Fruit fly (Drosophila melanogaster) whole organism, pupa: ENCODE results near the gene nanos.
A peak's percentile ranks its signal among the peaks of the same experiment; 100 is the strongest.

ENCODE experiments used
- CG10348 ChIP-seq: fragments of 200-800 bp; sonication (Bioruptor generic); IDR thresholded peaks from 2 replicates; pipeline ENCODE4 v1.3.6; 2022; ENCODE audit warnings: missing biosample characterization, missing genetic modification characterization
- CG12605 ChIP-seq: fragments of 200-800 bp; sonication (Bioruptor generic); IDR thresholded peaks from 2 replicates; pipeline ENCODE4 v1.3.6; 2022; ENCODE audit warnings: missing biosample characterization, missing genetic modification characterization
- CG13204 ChIP-seq: fragments of 200-800 bp; sonication (Bioruptor generic); optimal IDR thresholded peaks from 2 replicates; lab custom pipeline; 2018; ENCODE audit warnings: missing biosample characterization, mild to moderate bottlenecking, missing genetic modification characterization, moderate library complexity
- CG14655 ChIP-seq: fragments of 200-800 bp; sonication (Bioruptor generic); optimal IDR thresholded peaks from 3 replicates; lab custom pipeline; 2017; ENCODE audit warnings: mild to moderate bottlenecking, missing biosample characterization, missing genetic modification reagents, missing genetic modification characterization
- CG15710 ChIP-seq: fragments of 200-800 bp; sonication (Bioruptor generic); optimal IDR thresholded peaks from 2 replicates; lab custom pipeline; 2018; ENCODE audit warnings: missing biosample characterization, mild to moderate bottlenecking, missing genetic modification characterization, moderate library complexity
- CG17806 ChIP-seq: fragments of 200-800 bp; sonication (Bioruptor generic); optimal IDR thresholded peaks from 2 replicates; lab custom pipeline; 2018; ENCODE audit warnings: missing biosample characterization, mild to moderate bottlenecking, missing genetic modification characterization, moderate library complexity
- CG32121 ChIP-seq: fragments of 200-800 bp; sonication (Bioruptor generic); IDR thresholded peaks from 2 replicates; pipeline ENCODE4 v1.3.6; 2022; ENCODE audit warnings: missing biosample characterization, missing genetic modification characterization
- CG34367 ChIP-seq: fragments of 200-800 bp; sonication (Bioruptor generic); optimal IDR thresholded peaks from 2 replicates; lab custom pipeline; 2018; ENCODE audit warnings: missing biosample characterization, mild to moderate bottlenecking, missing genetic modification characterization
- CG4496 ChIP-seq: fragments of 200-800 bp; sonication (Bioruptor generic); IDR thresholded peaks from 3 replicates; pipeline ENCODE4 v1.3.6; 2022; ENCODE audit warnings: missing biosample characterization, missing genetic modification characterization
- CG8159 ChIP-seq: fragments of 200-800 bp; sonication (Bioruptor generic); optimal IDR thresholded peaks from 3 replicates; lab custom pipeline; 2018; ENCODE audit warnings: missing biosample characterization, mild to moderate bottlenecking, missing genetic modification characterization, moderate library complexity
- CG8301 ChIP-seq: fragments of 200-800 bp; sonication (Bioruptor generic); optimal IDR thresholded peaks from 2 replicates; lab custom pipeline; 2018; ENCODE audit warnings: missing biosample characterization, mild to moderate bottlenecking, missing genetic modification characterization
- CG9948 ChIP-seq: fragments of 200-800 bp; sonication (Bioruptor generic); optimal IDR thresholded peaks from 2 replicates; lab custom pipeline; 2018; ENCODE audit warnings: missing biosample characterization, mild to moderate bottlenecking, missing genetic modification characterization, moderate library complexity
- D1 ChIP-seq: fragments of 200-800 bp; sonication (Bioruptor generic); optimal IDR thresholded peaks from 2 replicates; lab custom pipeline; 2018; ENCODE audit warnings: missing biosample characterization, mild to moderate bottlenecking, missing genetic modification characterization, moderate library complexity
- EcR ChIP-seq: fragments of 200-800 bp; sonication (Bioruptor generic); optimal IDR thresholded peaks from 3 replicates; lab custom pipeline; 2019; ENCODE audit warnings: missing biosample characterization, missing genetic modification characterization, mild to moderate bottlenecking, moderate library complexity, missing genetic modification reagents
- Ets98B ChIP-seq: fragments of 200-800 bp; sonication (Bioruptor generic); IDR thresholded peaks from 2 replicates; pipeline ENCODE4 v1.3.6; 2022; ENCODE audit warnings: missing biosample characterization, missing genetic modification characterization
- Pif1A ChIP-seq: fragments of 200-800 bp; sonication (Bioruptor generic); optimal IDR thresholded peaks from 3 replicates; lab custom pipeline; 2016; ENCODE audit warnings: missing biosample characterization, missing genetic modification characterization
- Pif1B ChIP-seq: fragments of 200-800 bp; sonication (Bioruptor generic); optimal IDR thresholded peaks from 3 replicates; lab custom pipeline; 2016; ENCODE audit warnings: missing biosample characterization, missing genetic modification characterization
- Snoo ChIP-seq: fragments of 200-800 bp; sonication (Bioruptor generic); optimal IDR thresholded peaks from 3 replicates; lab custom pipeline; 2017; ENCODE audit warnings: missing biosample characterization, mild to moderate bottlenecking, missing genetic modification characterization, inconsistent platforms
- fd96Ca ChIP-seq: fragments of 200-800 bp; sonication (Bioruptor generic); IDR thresholded peaks from 3 replicates; pipeline ENCODE4 v1.3.6; 2022; ENCODE audit warnings: missing biosample characterization, missing genetic modification characterization
- gl ChIP-seq: fragments of 200-800 bp; sonication (Bioruptor generic); optimal IDR thresholded peaks from 2 replicates; lab custom pipeline; 2018; ENCODE audit warnings: missing biosample characterization, mild to moderate bottlenecking, missing genetic modification characterization
- rn ChIP-seq: fragments of 200-800 bp; sonication (Bioruptor generic); IDR thresholded peaks from 2 replicates; pipeline ENCODE4 v1.3.6; 2022; ENCODE audit warnings: missing biosample characterization, missing genetic modification characterization

Gene nanos

dm6 chr3R:19156670-19157402 lies at the start of gene nanos:
TSS of gene nanos (plus strand) at chr3R:19157238.
- TF ChIP-seq CG32121 (peak; percentile 66; the same call in 1 of the 2 replicates), gl (tag; lab: Kevin White, UChicago) (no peak), CG8159 (peak; percentile 16), rn (GFP tag; lab: Robert Waterston, UW) (peak; percentile 61), fd96Ca (GFP tag; lab: Robert Waterston, UW) (peak; percentile 66; the same call in 1 of the 3 replicates), CG15710 (peak; percentile 32), CG4496 (GFP tag; lab: Robert Waterston, UW) (peak; percentile 79; the same call in 2 of the 3 replicates), EcR (GFP tag; lab: Kevin White, UChicago) (no peak), CG13204 (GFP tag; lab: Kevin White, UChicago) (no peak), Pif1B (GFP tag; lab: Kevin White, UChicago) (no peak), CG9948 (tag; lab: Kevin White, UChicago) (no peak), Ets98B (peak; percentile 50; the same call in 1 of the 2 replicates), Pif1A (no peak), Snoo (peak; percentile 25)
- TF ChIP-seq, all 21 proteins: peak for 8

- TF ChIP-seq Ets98B (peak; percentile 49; the same call in 1 of the 2 replicates), CG17806 (tag; lab: Kevin White, UChicago) (no peak), CG9948 (tag; lab: Kevin White, UChicago) (no peak), CG15710 (no peak), fd96Ca (GFP tag; lab: Robert Waterston, UW) (peak; percentile 21; the same call in 1 of the 3 replicates), CG8301 (peak; percentile 32), CG4496 (GFP tag; lab: Robert Waterston, UW) (peak; percentile 66; the same call in 2 of the 3 replicates), CG14655 (GFP tag; lab: Kevin White, UChicago) (peak; percentile 60), CG13204 (GFP tag; lab: Kevin White, UChicago) (no peak), CG12605 (GFP tag; lab: Robert Waterston, UW) (no peak), CG32121 (no peak), EcR (GFP tag; lab: Kevin White, UChicago) (no peak)
These were observed 48.9 kb upstream of the nanos start for dm6 chr3R:19108126-19108525.

DNA sequence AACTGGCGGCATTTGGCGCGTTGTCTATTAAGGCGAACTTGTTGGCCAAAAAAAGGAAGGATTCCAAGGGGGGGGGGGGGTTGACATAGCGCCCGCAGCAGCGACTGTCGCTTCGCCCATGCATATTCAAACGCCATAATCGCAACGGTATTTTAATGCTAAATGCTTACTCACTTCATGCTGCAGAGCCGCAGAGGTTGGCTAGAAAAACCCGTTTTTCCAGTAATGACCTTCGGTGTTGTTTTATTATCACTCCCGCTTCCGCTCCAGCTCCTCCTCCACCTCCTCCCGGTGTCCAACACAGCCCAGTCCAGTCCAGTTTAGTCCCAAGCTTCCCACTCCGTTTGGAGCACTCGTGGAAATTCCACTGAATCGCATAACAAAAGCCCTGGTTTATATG lies 45.9 kb upstream of the nanos start:
- TF ChIP-seq CG13204 (GFP tag; lab: Kevin White, UChicago) (peak; percentile 51), CG12605 (GFP tag; lab: Robert Waterston, UW) (no peak)
- TF ChIP-seq, all 21 proteins: peak for 1

dm6 chr3R:19112372-19112771 lies 44.7 kb upstream of the nanos start:
- TF ChIP-seq CG14655 (GFP tag; lab: Kevin White, UChicago) (no peak), fd96Ca (GFP tag; lab: Robert Waterston, UW) (0 out of 3 replicates have a peak, but pooled peaks have one; percentile 21), EcR (GFP tag; lab: Kevin White, UChicago) (peak; percentile 76), CG13204 (GFP tag; lab: Kevin White, UChicago) (peak; percentile 4)
- TF ChIP-seq, all 21 proteins: peak for 3

DNA sequence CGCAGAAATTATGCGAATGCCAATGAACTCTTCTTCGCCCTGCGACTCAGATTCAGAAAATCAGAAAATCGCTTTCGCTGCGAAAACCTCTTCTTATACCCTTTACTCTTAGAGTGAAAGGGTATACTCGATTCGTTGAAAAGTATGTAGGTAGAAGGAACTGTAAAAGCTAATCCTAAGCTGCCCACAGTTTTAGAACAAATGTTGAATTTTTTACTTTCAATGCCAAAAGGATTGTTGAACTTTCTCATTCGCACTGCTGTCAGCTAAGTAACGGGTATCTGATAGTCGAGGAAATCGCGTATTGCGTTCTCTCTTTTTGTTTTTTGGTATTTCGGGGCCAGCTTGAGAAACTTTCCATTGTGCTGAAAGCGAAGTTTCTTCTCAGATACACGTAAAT lies 43.2 kb upstream of the nanos start:
- TF ChIP-seq rn (GFP tag; lab: Robert Waterston, UW) (no peak), CG34367 (tag; lab: Kevin White, UChicago) (no peak), EcR (GFP tag; lab: Kevin White, UChicago) (no peak), CG8301 (no peak), gl (tag; lab: Kevin White, UChicago) (no peak), Pif1B (GFP tag; lab: Kevin White, UChicago) (peak; percentile 42), D1 (tag; lab: Kevin White, UChicago) (no peak), CG8159 (peak; percentile 15), CG12605 (GFP tag; lab: Robert Waterston, UW) (no peak), Pif1A (peak; percentile 34), Snoo (peak; percentile 64), fd96Ca (GFP tag; lab: Robert Waterston, UW) (no peak), CG15710 (no peak), Ets98B (no peak), CG13204 (GFP tag; lab: Kevin White, UChicago) (no peak), CG32121 (no peak), CG9948 (tag; lab: Kevin White, UChicago) (peak; percentile 16), CG10348 (no peak), CG17806 (tag; lab: Kevin White, UChicago) (peak; percentile 7), CG4496 (GFP tag; lab: Robert Waterston, UW) (no peak), CG14655 (GFP tag; lab: Kevin White, UChicago) (peak; percentile 26)

- TF ChIP-seq gl (tag; lab: Kevin White, UChicago), result peak; percentile 71
- peak; percentile 74 for TF ChIP-seq rn (GFP tag; lab: Robert Waterston, UW)
- TF ChIP-seq CG4496 (GFP tag; lab: Robert Waterston, UW), result peak; percentile 95
- TF ChIP-seq CG10348, result peak; percentile 44
- peak; percentile 85 for TF ChIP-seq CG15710
- peak; percentile 86 for TF ChIP-seq CG17806 (tag; lab: Kevin White, UChicago)
- peak; percentile 89 for TF ChIP-seq CG32121
- peak; percentile 90 for TF ChIP-seq CG12605 (GFP tag; lab: Robert Waterston, UW)
- TF ChIP-seq EcR (GFP tag; lab: Kevin White, UChicago), result peak; percentile 62
- peak; percentile 84 for TF ChIP-seq CG8159
- peak; percentile 28 for TF ChIP-seq D1 (tag; lab: Kevin White, UChicago)
- TF ChIP-seq CG9948 (tag; lab: Kevin White, UChicago), result peak; percentile 83
- TF ChIP-seq Snoo, result peak; percentile 78
- peak; percentile 71 for TF ChIP-seq CG8301
- TF ChIP-seq Pif1B (GFP tag; lab: Kevin White, UChicago), result peak; percentile 87
- peak; percentile 95 for TF ChIP-seq fd96Ca (GFP tag; lab: Robert Waterston, UW)
- peak; percentile 56 for TF ChIP-seq CG13204 (GFP tag; lab: Kevin White, UChicago)
- TF ChIP-seq CG14655 (GFP tag; lab: Kevin White, UChicago), result peak; percentile 82
- peak; percentile 84 for TF ChIP-seq CG34367 (tag; lab: Kevin White, UChicago)
- TF ChIP-seq Ets98B, result peak; percentile 88
- TF ChIP-seq Pif1A, result peak; percentile 89
These were observed 38.4 kb upstream of the nanos start for dm6 chr3R:19118505-19119138.
